Fruit fly (Drosophila melanogaster): Measurements from ENCODE around the gene CG33928.

Gene CG33928

DNA sequence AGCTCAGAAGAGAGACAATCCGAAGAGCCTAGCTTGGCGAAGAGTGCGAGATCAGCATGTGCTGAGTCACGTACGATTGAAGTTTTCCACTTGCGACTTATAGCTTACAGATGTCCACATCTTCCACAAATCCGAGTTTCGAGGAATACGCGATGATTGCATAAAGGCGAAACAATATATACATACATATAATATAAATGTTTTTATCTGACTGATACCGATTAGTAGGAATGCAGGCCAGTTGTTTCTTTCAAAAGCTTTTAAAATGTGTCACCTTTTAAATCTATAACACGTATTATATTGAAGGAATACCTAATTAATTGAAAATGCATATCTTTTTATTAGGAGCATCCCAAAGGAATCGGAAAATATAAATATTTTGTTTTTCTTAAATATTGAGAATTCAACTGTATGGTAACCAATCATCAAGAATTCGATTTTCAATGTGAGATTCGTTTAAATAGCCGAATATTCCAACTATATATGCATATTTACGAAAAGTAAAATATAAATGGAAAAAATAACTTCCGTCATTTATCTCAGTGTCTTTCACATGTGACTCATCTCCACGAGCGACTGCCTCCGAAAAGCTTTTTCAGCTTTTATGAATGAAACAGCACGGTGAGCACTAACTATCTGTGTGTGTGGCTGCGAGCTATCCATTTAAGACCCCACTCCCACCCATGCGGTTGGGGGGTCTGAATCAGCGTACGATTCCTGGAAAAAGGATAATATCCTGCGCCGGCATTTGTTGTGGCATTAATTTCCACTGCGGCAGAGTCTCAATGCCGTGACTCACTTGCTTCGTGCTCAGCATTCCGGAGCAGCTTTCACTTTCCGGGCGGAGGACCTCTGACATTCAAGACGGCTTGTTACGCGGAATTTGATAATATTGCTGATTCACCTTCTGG is 14.4 kb upstream of the CG33928 start (continued):
- TF ChIP-seq Poxn (GFP tag; IDR thresholded peaks at IDR 0.05) (no peak), CG2712 (tag; optimal IDR thresholded peaks at IDR 0.05) (peak; percentile 72), Hand (GFP tag; optimal IDR thresholded peaks at IDR 0.05) (peak; percentile 5), MTF-1 (GFP tag; optimal IDR thresholded peaks at IDR 0.05; ENCODE audit: borderline replicate concordance) (no peak), dmrt11E (tag; optimal IDR thresholded peaks at IDR 0.05) (no peak), exex (tag; optimal IDR thresholded peaks at IDR 0.05) (peak; percentile 28), D19A (tag; optimal IDR thresholded peaks at IDR 0.05) (peak; percentile 57), psq (GFP tag; optimal IDR thresholded peaks at IDR 0.05) (no peak), CG1529 (GFP tag; optimal IDR thresholded peaks at IDR 0.05) (peak; percentile 9), Abd-B (GFP tag; optimal IDR thresholded peaks at IDR 0.05) (peak; percentile 2), bbx (GFP tag; IDR thresholded peaks at IDR 0.05; ENCODE audit: partially characterized antibody) (no peak), CG10543 (GFP tag; optimal IDR thresholded peaks at IDR 0.05) (no peak), CG11093 (GFP tag; IDR thresholded peaks at IDR 0.05) (0 out of 3 replicates have a peak, but pooled peaks have one; percentile 18), CG2120 (GFP tag; optimal IDR thresholded peaks at IDR 0.05) (peak; percentile 80), CHES-1-like (GFP tag; optimal IDR thresholded peaks at IDR 0.05) (no peak), Fer1 (GFP tag; optimal IDR thresholded peaks at IDR 0.05) (peak; percentile 58), kay (GFP tag; optimal IDR thresholded peaks at IDR 0.05) (peak; percentile 97), CG3995 (GFP tag; optimal IDR thresholded peaks at IDR 0.05) (peak; percentile 14), Dp (GFP tag; optimal IDR thresholded peaks at IDR 0.05) (no peak), Ets97D (GFP tag; optimal IDR thresholded peaks at IDR 0.05) (no peak), hth (optimal IDR thresholded peaks at IDR 0.05) (no peak), CG8924 (tag; optimal IDR thresholded peaks at IDR 0.05) (no peak), vvl (GFP tag; IDR thresholded peaks at IDR 0.05) (no peak), CG11695 (GFP tag; IDR thresholded peaks at IDR 0.05) (peak; percentile 72; the same call in 2 of the 3 replicates), ken (GFP tag; IDR thresholded peaks at IDR 0.05) (peak; percentile 46; the same call in 1 of the 3 replicates), CG10321 (GFP tag; IDR thresholded peaks at IDR 0.05) (no peak), luna (GFP tag; optimal IDR thresholded peaks at IDR 0.05) (no peak), CG12155 (GFP tag; optimal IDR thresholded peaks at IDR 0.05) (peak; percentile 64), tap (tag; optimal IDR thresholded peaks at IDR 0.05) (peak; percentile 60), CG10565 (GFP tag; optimal IDR thresholded peaks at IDR 0.05) (no peak), shn (GFP tag; optimal IDR thresholded peaks at IDR 0.05) (peak; percentile 36), ems (GFP tag; optimal IDR thresholded peaks at IDR 0.05) (no peak), Med (GFP tag) (peak; percentile 88), tup (GFP tag; optimal IDR thresholded peaks at IDR 0.05) (no peak), dysf (GFP tag; IDR thresholded peaks at IDR 0.05) (peak; percentile 69; the same call in 2 of the 3 replicates), Atf-2 (GFP tag; optimal IDR thresholded peaks at IDR 0.05) (no peak), maf-S (GFP tag; optimal IDR thresholded peaks at IDR 0.05) (peak; percentile 17), CG12236 (GFP tag; optimal IDR thresholded peaks at IDR 0.05) (no peak), Atf3 (GFP tag; optimal IDR thresholded peaks at IDR 0.05) (no peak), Elba2 (GFP tag; optimal IDR thresholded peaks at IDR 0.05) (no peak), MBD-R2 (GFP tag; IDR thresholded peaks at IDR 0.05) (no peak; the same call in 1 of the 2 replicates), sob (GFP tag; IDR thresholded peaks at IDR 0.05) (peak; percentile 50; the same call in 1 of the 2 replicates), CG2129 (GFP tag; IDR thresholded peaks at IDR 0.05; ENCODE audit: partially characterized antibody) (no peak), salm (tag; optimal IDR thresholded peaks at IDR 0.05) (no peak), CG14014 (GFP tag; IDR thresholded peaks at IDR 0.05) (0 out of 2 replicates have a peak, but pooled peaks have one; percentile 50), CG14710 (tag; optimal IDR thresholded peaks at IDR 0.05) (no peak), gro (GFP tag; optimal IDR thresholded peaks at IDR 0.05) (peak; percentile 30), CG13894 (tag; optimal IDR thresholded peaks at IDR 0.05) (peak; percentile 69), lbe (GFP tag; optimal IDR thresholded peaks at IDR 0.05) (peak; percentile 60)
